Fruit fly (Drosophila melanogaster) whole organism, embryonic: Measurements from ENCODE around the gene eIF4G2.

Source experiments
- Adf1 ChIP-seq: fragments of 200-800 bp; sonication (Bioruptor generic); IDR thresholded peaks from 2 replicates; pipeline ENCODE4 v1.3.6; 2022; ENCODE audit warnings: missing biosample characterization, missing genetic modification characterization
- Awh ChIP-seq: fragments of 200-800 bp; sonication (Bioruptor generic); IDR thresholded peaks from 2 replicates; pipeline ENCODE4, ENCODE4 v1.3.6; 2022; ENCODE audit warnings: missing biosample characterization, missing genetic modification characterization
- B-H1 ChIP-seq: fragments of 200-800 bp; sonication (Bioruptor generic); IDR thresholded peaks from 3 replicates; pipeline ENCODE4 v1.3.6; 2022; ENCODE audit warnings: missing biosample characterization, missing genetic modification characterization
- B-H2 ChIP-seq: fragments of 200-800 bp; sonication (Bioruptor generic); optimal IDR thresholded peaks from 2 replicates; lab custom pipeline; 2018; ENCODE audit warnings: missing biosample characterization, mild to moderate bottlenecking, missing genetic modification characterization
- BEAF-32 ChIP-seq: fragments of 200-800 bp; sonication (Bioruptor generic); optimal IDR thresholded peaks from 3 replicates; lab custom pipeline; 2017; ENCODE audit warnings: missing biosample characterization, missing genetic modification characterization, mild to moderate bottlenecking, moderate library complexity, missing genetic modification reagents
- CG10321 ChIP-seq: fragments of 200-800 bp; sonication (Bioruptor generic); IDR thresholded peaks from 2 replicates; pipeline ENCODE4 v1.3.6; 2022; ENCODE audit warnings: missing biosample characterization, missing genetic modification characterization
- CG10959 ChIP-seq: fragments of 200-800 bp; sonication (Bioruptor generic); IDR thresholded peaks from 2 replicates; pipeline ENCODE4 v1.3.6; 2022; ENCODE audit warnings: missing biosample characterization, missing genetic modification characterization
- CG11456 ChIP-seq: fragments of 200-800 bp; sonication (Bioruptor generic); IDR thresholded peaks from 3 replicates; pipeline ENCODE4 v1.3.6; 2022; ENCODE audit warnings: missing biosample characterization, missing genetic modification characterization
- CG11723 ChIP-seq: fragments of 200-800 bp; sonication (Bioruptor generic); optimal IDR thresholded peaks from 2 replicates; lab custom pipeline; 2017; ENCODE audit warnings: missing biosample characterization, mild to moderate bottlenecking, missing genetic modification characterization
- CG12299 ChIP-seq: fragments of 200-800 bp; sonication (Bioruptor generic); optimal IDR thresholded peaks from 2 replicates; lab custom pipeline; 2018; ENCODE audit warnings: missing biosample characterization, mild to moderate bottlenecking, missing genetic modification characterization
- CG12744 ChIP-seq: fragments of 200-800 bp; sonication (Bioruptor generic); optimal IDR thresholded peaks from 2 replicates; lab custom pipeline; 2016; ENCODE audit warnings: missing biosample characterization, missing genetic modification characterization
- CG14441 ChIP-seq: fragments of 200-800 bp; sonication (Bioruptor generic); IDR thresholded peaks from 2 replicates; pipeline ENCODE4 v1.3.6; 2022; ENCODE audit warnings: missing biosample characterization, missing genetic modification characterization
- CG14710 ChIP-seq: fragments of 200-800 bp; sonication (Bioruptor generic); optimal IDR thresholded peaks from 3 replicates; lab custom pipeline; 2019; ENCODE audit warnings: missing biosample characterization, mild to moderate bottlenecking, missing genetic modification characterization, moderate library complexity
- CG1602 ChIP-seq: fragments of 200-800 bp; sonication (Bioruptor generic); optimal IDR thresholded peaks from 3 replicates; lab custom pipeline; 2016; ENCODE audit warnings: missing biosample characterization, missing genetic modification characterization
- CG16815 ChIP-seq: fragments of 200-800 bp; sonication (Bioruptor generic); optimal IDR thresholded peaks from 3 replicates; lab custom pipeline; 2017; ENCODE audit warnings: missing biosample characterization, mild to moderate bottlenecking, missing genetic modification characterization
- CG18262 ChIP-seq: fragments of 200-800 bp; optimal IDR thresholded peaks from 3 replicates; lab custom pipeline; 2019; ENCODE audit warnings: missing biosample characterization, mild to moderate bottlenecking, missing genetic modification characterization, moderate library complexity
- CG2199 ChIP-seq: fragments of 200-800 bp; sonication (Bioruptor generic); IDR thresholded peaks from 3 replicates; pipeline ENCODE4 v1.3.6; 2022; ENCODE audit warnings: missing biosample characterization, missing genetic modification characterization
- CG2678 ChIP-seq: fragments of 200-800 bp; sonication (Bioruptor generic); optimal IDR thresholded peaks from 3 replicates; lab custom pipeline; 2019; ENCODE audit warnings: missing biosample characterization, mild to moderate bottlenecking, missing genetic modification characterization, moderate library complexity
- CG30431 ChIP-seq: fragments of 200-800 bp; sonication (Bioruptor generic); optimal IDR thresholded peaks from 2 replicates; lab custom pipeline; 2017; ENCODE audit warnings: missing biosample characterization, missing genetic modification characterization
- CG3065 ChIP-seq: fragments of 200-800 bp; sonication (Bioruptor generic); optimal IDR thresholded peaks from 2 replicates; lab custom pipeline; 2016; ENCODE audit warnings: missing biosample characterization, missing genetic modification characterization
- CG6175 ChIP-seq: fragments of 200-800 bp; sonication (Bioruptor generic); IDR thresholded peaks from 3 replicates; pipeline ENCODE4 v1.3.6; 2022; ENCODE audit warnings: missing biosample characterization, missing genetic modification characterization
- CG6683 ChIP-seq: fragments of 200-800 bp; sonication (Bioruptor generic); optimal IDR thresholded peaks from 2 replicates; lab custom pipeline; 2017; ENCODE audit warnings: missing biosample characterization, mild to moderate bottlenecking, missing genetic modification characterization, missing genetic modification reagents
- CG9817 ChIP-seq: fragments of 200-800 bp; sonication (Bioruptor generic); optimal IDR thresholded peaks from 2 replicates; lab custom pipeline; 2018; ENCODE audit warnings: missing biosample characterization, mild to moderate bottlenecking, missing genetic modification characterization, moderate library complexity
- CTCF ChIP-seq: fragments of 200-800 bp; sonication (Bioruptor generic); optimal IDR thresholded peaks from 2 replicates; lab custom pipeline; 2017; ENCODE audit warnings: missing biosample characterization, mild to moderate bottlenecking, missing genetic modification characterization, moderate library complexity
- CrebB ChIP-seq: fragments of 200-800 bp; sonication (Bioruptor generic); optimal IDR thresholded peaks from 3 replicates; lab custom pipeline; 2018; ENCODE audit warnings: missing biosample characterization, mild to moderate bottlenecking, missing genetic modification characterization
- Ets97D ChIP-seq: fragments of 200-800 bp; sonication (Bioruptor generic); optimal IDR thresholded peaks from 3 replicates; lab custom pipeline; 2016; ENCODE audit warnings: missing biosample characterization, missing genetic modification characterization
- HHEX ChIP-seq: fragments of 200-800 bp; sonication (Bioruptor generic); optimal IDR thresholded peaks from 3 replicates; lab custom pipeline; 2017; ENCODE audit warnings: missing biosample characterization, mild to moderate bottlenecking, missing genetic modification characterization, missing genetic modification reagents
- HLHmδ ChIP-seq: fragments of 200-800 bp; sonication (Bioruptor generic); optimal IDR thresholded peaks from 2 replicates; lab custom pipeline; 2018; ENCODE audit warnings: missing biosample characterization, mild to moderate bottlenecking, missing genetic modification characterization, moderate library complexity
- NK7.1 ChIP-seq: fragments of 200-800 bp; sonication (Bioruptor generic); optimal IDR thresholded peaks from 3 replicates; lab custom pipeline; 2016; ENCODE audit warnings: missing biosample characterization, missing genetic modification characterization
- ac ChIP-seq: fragments of 200-800 bp; sonication (Bioruptor generic); optimal IDR thresholded peaks from 3 replicates; lab custom pipeline; 2017; ENCODE audit warnings: missing biosample characterization, mild to moderate bottlenecking, missing genetic modification characterization
- az2 ChIP-seq: fragments of 200-800 bp; sonication (Bioruptor generic); optimal IDR thresholded peaks from 3 replicates; lab custom pipeline; 2016; ENCODE audit warnings: missing biosample characterization, missing genetic modification characterization
- btn ChIP-seq: fragments of 200-800 bp; sonication (Bioruptor generic); optimal IDR thresholded peaks from 2 replicates; lab custom pipeline; 2016; ENCODE audit warnings: missing biosample characterization, missing genetic modification characterization
- dpn ChIP-seq, 2 experiments: fragments of 200-800 bp; sonication (Bioruptor generic); optimal IDR thresholded peaks; 3 replicates each; lab custom pipeline; 2016; ENCODE audit warnings: missing biosample characterization in 2 of 2, missing genetic modification characterization in 2 of 2
- ewg ChIP-seq: fragments of 200-800 bp; sonication (Bioruptor generic); optimal IDR thresholded peaks from 3 replicates; lab custom pipeline; 2017; ENCODE audit warnings: mild to moderate bottlenecking, missing biosample characterization, missing genetic modification reagents, missing genetic modification characterization
- fd96Cb ChIP-seq: fragments of 200-800 bp; sonication (Bioruptor generic); optimal IDR thresholded peaks from 2 replicates; lab custom pipeline; 2018; ENCODE audit warnings: missing biosample characterization, mild to moderate bottlenecking, missing genetic modification characterization, moderate library complexity
- gcm2 ChIP-seq: fragments of 200-800 bp; sonication (Bioruptor generic); optimal IDR thresholded peaks from 2 replicates; lab custom pipeline; 2016; ENCODE audit warnings: missing biosample characterization, missing genetic modification characterization
- hkb ChIP-seq, 2 experiments: fragments of 200-800 bp in 1 of 2; fragments of >200 bp in 1 of 2; sonication (Bioruptor generic) in 1 of 2; IDR thresholded peaks in 1 of 2; optimal IDR thresholded peaks in 1 of 2; 2 replicates each; pipeline versions ENCODE4 v1.3.6 to Lab custom; 2017 to 2022; ENCODE audit warnings: missing biosample characterization in 1 of 2, missing genetic modification characterization in 1 of 2
- kni ChIP-seq: fragments of 200-800 bp; sonication (Bioruptor generic); optimal IDR thresholded peaks from 3 replicates; lab custom pipeline; 2017; ENCODE audit warnings: mild to moderate bottlenecking, missing biosample characterization, missing genetic modification reagents, missing genetic modification characterization
- knrl ChIP-seq: fragments of 200-800 bp; sonication (Bioruptor generic); IDR thresholded peaks from 3 replicates; pipeline ENCODE4 v1.3.6; 2022; ENCODE audit warnings: missing biosample characterization, missing genetic modification characterization; ENCODE audit not compliant: partially characterized antibody
- lola ChIP-seq, 3 experiments: fragments of >200 bp in 2 of 3; fragments of 200-800 bp in 1 of 3; sonication (Bioruptor generic) in 1 of 3; optimal IDR thresholded peaks; 2 replicates each; lab custom pipeline; 2017 to 2019; ENCODE audit warnings: missing biosample characterization in 3 of 3, missing genetic modification characterization in 3 of 3, mild to moderate bottlenecking in 1 of 3, moderate library complexity in 1 of 3
- luna ChIP-seq: fragments of 200-800 bp; sonication (Bioruptor generic); optimal IDR thresholded peaks from 2 replicates; lab custom pipeline; 2016; ENCODE audit warnings: missing biosample characterization, missing genetic modification characterization
- maf-S ChIP-seq: fragments of 200-800 bp; sonication (Bioruptor generic); optimal IDR thresholded peaks from 2 replicates; lab custom pipeline; 2016; ENCODE audit warnings: missing biosample characterization, missing genetic modification characterization
- oc ChIP-seq: fragments of 200-800 bp; sonication (Bioruptor generic); optimal IDR thresholded peaks from 2 replicates; lab custom pipeline; 2018; ENCODE audit warnings: missing biosample characterization, mild to moderate bottlenecking, missing genetic modification characterization, moderate library complexity
- peb ChIP-seq: fragments of 200-800 bp; sonication (Bioruptor generic); IDR thresholded peaks from 2 replicates; pipeline ENCODE4 v1.3.6; 2022; ENCODE audit warnings: missing biosample characterization, missing genetic modification characterization
- prd ChIP-seq, 3 experiments: fragments of >200 bp in 2 of 3; fragments of 200-800 bp in 1 of 3; sonication (Bioruptor generic) in 1 of 3; optimal IDR thresholded peaks in 2 of 3; IDR thresholded peaks in 1 of 3; 2 replicates in 2 of 3; 3 replicates in 1 of 3; pipeline versions ENCODE4 v1.3.6 to Lab custom; 2017 to 2022; ENCODE audit warnings: missing biosample characterization in 1 of 3, missing genetic modification characterization in 1 of 3
- schlank ChIP-seq: fragments of 200-800 bp; sonication (Bioruptor generic); optimal IDR thresholded peaks from 2 replicates; lab custom pipeline; 2018; ENCODE audit warnings: missing biosample characterization, mild to moderate bottlenecking, missing genetic modification characterization
- slbo ChIP-seq: fragments of 200-800 bp; sonication (Bioruptor generic); IDR thresholded peaks from 2 replicates; pipeline ENCODE4 v1.3.6; 2022; ENCODE audit warnings: missing biosample characterization, missing genetic modification characterization
- twi ChIP-seq: fragments of 200-800 bp; optimal IDR thresholded peaks from 2 replicates; lab custom pipeline; 2019; ENCODE audit warnings: missing biosample characterization, mild to moderate bottlenecking, missing genetic modification characterization, moderate library complexity
- zen ChIP-seq: fragments of 200-800 bp; sonication (Bioruptor generic); optimal IDR thresholded peaks from 3 replicates; lab custom pipeline; 2018; ENCODE audit warnings: missing biosample characterization, mild to moderate bottlenecking, missing genetic modification characterization, moderate library complexity

The eIF4G2 gene

DNA sequence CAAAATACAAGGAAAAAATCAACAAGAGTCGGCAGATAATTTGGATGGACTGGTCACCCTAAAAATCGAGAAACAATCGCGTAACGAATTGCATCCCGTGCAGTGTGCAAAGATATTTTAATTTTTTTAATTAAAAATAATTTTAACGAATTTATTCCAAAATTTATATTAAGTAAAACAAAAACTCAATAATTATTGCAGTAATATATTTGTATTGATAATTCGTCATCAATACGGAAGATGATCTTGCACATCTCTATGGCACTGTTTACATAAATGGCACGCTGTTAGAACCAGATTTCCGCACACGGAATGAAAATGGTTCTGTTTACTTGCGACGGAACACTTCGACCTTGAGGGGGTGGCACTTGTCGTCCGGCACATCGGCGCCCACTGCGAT is 46.2 kb downstream of the eIF4G2 start, which contains the start of gene tst (continued):
- TF ChIP-seq CG18262 (peak; percentile 94), prd (optimal IDR thresholded peaks at IDR 0.05; lab: Kevin White, UChicago) (no peak), prd (GFP tag; IDR thresholded peaks at IDR 0.05; lab: Robert Waterston, UW) (peak; percentile 99), az2 (peak; percentile 92), maf-S (peak; percentile 16), CG2678 (tag; lab: Kevin White, UChicago) (peak; percentile 93), lola (GFP tag; optimal IDR thresholded peaks at IDR 0.05; lab: Kevin White, UChicago) (peak in 1 of 3 experiments; percentile 88), ac (peak; percentile 42), gcm2 (GFP tag; lab: Kevin White, UChicago) (peak; percentile 39), CrebB (tag; lab: Kevin White, UChicago) (peak; percentile 68), CTCF (no peak), schlank (peak; percentile 74), CG1602 (GFP tag; lab: Kevin White, UChicago) (peak; percentile 92), B-H1 (GFP tag; lab: Robert Waterston, UW) (peak; percentile 96), HHEX (GFP tag; lab: Kevin White, UChicago) (peak; percentile 90), CG14441 (GFP tag; lab: Robert Waterston, UW) (peak; percentile 98), NK7.1 (GFP tag; lab: Kevin White, UChicago) (no peak), CG12299 (tag; lab: Kevin White, UChicago) (peak; percentile 78), ewg (peak; percentile 77), CG12744 (no peak), CG6175 (GFP tag; lab: Robert Waterston, UW) (peak; percentile 88), CG10959 (GFP tag; lab: Robert Waterston, UW) (peak; percentile 95), CG11723 (peak; percentile 77), hkb (optimal IDR thresholded peaks at IDR 0.05; lab: Kevin White, UChicago) (no peak), hkb (GFP tag; IDR thresholded peaks at IDR 0.05; lab: Robert Waterston, UW) (peak; percentile 93), CG2199 (peak; percentile 94), fd96Cb (tag; lab: Kevin White, UChicago) (peak; percentile 93), slbo (GFP tag; lab: Robert Waterston, UW) (peak; percentile 99), btn (GFP tag; lab: Kevin White, UChicago) (no peak), twi (peak; percentile 80), CG16815 (GFP tag; lab: Kevin White, UChicago) (peak; percentile 89), CG11456 (GFP tag; lab: Robert Waterston, UW) (peak; percentile 97), CG3065 (GFP tag; lab: Kevin White, UChicago) (peak; percentile 83), Adf1 (GFP tag; lab: Robert Waterston, UW) (peak; percentile 78), oc (tag; lab: Kevin White, UChicago) (peak; percentile 89), peb (peak; percentile 92), CG6683 (peak; percentile 81), B-H2 (no peak), kni (GFP tag; lab: Kevin White, UChicago) (peak; percentile 7), BEAF-32 (GFP tag; lab: Kevin White, UChicago) (peak; percentile 55), luna (GFP tag; lab: Kevin White, UChicago) (no peak), dpn (GFP tag; optimal IDR thresholded peaks at IDR 0.05; lab: Kevin White, UChicago) (peak; percentile 31 to 93), Ets97D (GFP tag; lab: Kevin White, UChicago) (peak; percentile 17), knrl (GFP tag; lab: Robert Waterston, UW) (peak; percentile 63; the same call in 1 of the 3 replicates), HLHmδ (GFP tag; lab: Kevin White, UChicago) (no peak), CG9817 (tag; lab: Kevin White, UChicago) (peak; percentile 90), CG30431 (GFP tag; lab: Kevin White, UChicago) (peak; percentile 87), CG14710 (peak; percentile 96), CG10321 (peak; percentile 55), zen (tag; lab: Kevin White, UChicago) (peak; percentile 90), Awh (GFP tag; lab: Robert Waterston, UW) (peak; percentile 91)
